Fruit fly (Drosophila melanogaster): ENCODE data around the gene CG44303.

The CG44303 gene

dm6 chrX:6687267-6687666 is at the start of gene CG44303:
Gene CG44303 (minus strand): TSS chrX:6687420.
- TF ChIP-seq sage (GFP tag; optimal IDR thresholded peaks at IDR 0.05) (no peak), CrebA (GFP tag; optimal IDR thresholded peaks at IDR 0.05; ENCODE audit: borderline replicate concordance) (no peak), dmrt93B (GFP tag; optimal IDR thresholded peaks at IDR 0.05) (no peak), tai (GFP tag; optimal IDR thresholded peaks at IDR 0.05) (no peak), Abd-B (GFP tag; optimal IDR thresholded peaks at IDR 0.05) (no peak), br (GFP tag; optimal IDR thresholded peaks at IDR 0.05) (no peak), woc (GFP tag; optimal IDR thresholded peaks at IDR 0.05) (no peak), jim (GFP tag; optimal IDR thresholded peaks at IDR 0.05) (no peak), GATAd (GFP tag; optimal IDR thresholded peaks at IDR 0.05) (no peak), Dfd (GFP tag; optimal IDR thresholded peaks at IDR 0.05) (no peak), CG9705 (GFP tag; optimal IDR thresholded peaks at IDR 0.05) (no peak), Vsx2 (GFP tag; optimal IDR thresholded peaks at IDR 0.05; ENCODE audit: partially characterized antibody) (no peak), lola (GFP tag; optimal IDR thresholded peaks at IDR 0.05) (no peak)

dm6 chrX:6733291-6734042 is 46.2 kb upstream of the CG44303 start:
- TF ChIP-seq Hr83 (GFP tag; optimal IDR thresholded peaks at IDR 0.05; ENCODE audit: poor library complexity, severe bottlenecking) (peak; percentile 39), h (GFP tag; optimal IDR thresholded peaks at IDR 0.05) (peak; percentile 16), dsf (GFP tag; optimal IDR thresholded peaks at IDR 0.05; ENCODE audit: borderline replicate concordance) (no peak), pan (optimal IDR thresholded peaks at IDR 0.05) (peak; percentile 29), Rel (GFP tag; optimal IDR thresholded peaks at IDR 0.05) (no peak), Rel (tag; optimal IDR thresholded peaks at IDR 0.05) (no peak), jim (GFP tag; optimal IDR thresholded peaks at IDR 0.05) (no peak), dmrt93B (GFP tag; optimal IDR thresholded peaks at IDR 0.05) (no peak)

dm6 chrX:6730600-6731259 is 43.5 kb upstream of the CG44303 start:
- TF ChIP-seq woc (GFP tag; optimal IDR thresholded peaks at IDR 0.05) (no peak), Sp1 (GFP tag; optimal IDR thresholded peaks at IDR 0.05) (peak; percentile 8), CrebA (GFP tag; optimal IDR thresholded peaks at IDR 0.05; ENCODE audit: borderline replicate concordance) (no peak)

- TF ChIP-seq Dfd (GFP tag; optimal IDR thresholded peaks at IDR 0.05) (no peak), dl (GFP tag; optimal IDR thresholded peaks at IDR 0.05; ENCODE audit: insufficient read depth in 1 of 2, partially characterized antibody in 2 of 2) (no peak), foxo (GFP tag; optimal IDR thresholded peaks at IDR 0.05) (no peak), OdsH (GFP tag; optimal IDR thresholded peaks at IDR 0.05) (no peak), Hnf4 (GFP tag; optimal IDR thresholded peaks at IDR 0.05) (no peak), CG9705 (GFP tag; optimal IDR thresholded peaks at IDR 0.05) (no peak), Myc (optimal IDR thresholded peaks at IDR 0.05) (no peak), sv (GFP tag; optimal IDR thresholded peaks at IDR 0.05) (no peak), sage (GFP tag; optimal IDR thresholded peaks at IDR 0.05) (no peak), lola (GFP tag; optimal IDR thresholded peaks at IDR 0.05) (no peak), Hr83 (GFP tag; optimal IDR thresholded peaks at IDR 0.05; ENCODE audit: poor library complexity, severe bottlenecking) (no peak), dmrt93B (GFP tag; optimal IDR thresholded peaks at IDR 0.05) (no peak), pan (optimal IDR thresholded peaks at IDR 0.05) (no peak)
These were observed 41.5 kb upstream of the CG44303 start for dm6 chrX:6728597-6729158.

- TF ChIP-seq foxo (GFP tag; optimal IDR thresholded peaks at IDR 0.05), result no peak
- TF ChIP-seq Rel (GFP tag; optimal IDR thresholded peaks at IDR 0.05), result no peak
- peak; percentile 1 for TF ChIP-seq Rel (tag; optimal IDR thresholded peaks at IDR 0.05)
- TF ChIP-seq Dfd (GFP tag; optimal IDR thresholded peaks at IDR 0.05), result peak; percentile 64
These were observed 39.7 kb upstream of the CG44303 start for dm6 chrX:6726758-6727490.

Measured in whole organism, wandering third instar larva.